Fruit fly (Drosophila melanogaster) whole organism, prepupa: ENCODE data around the gene CG6345.

Source experiments
- Blimp-1 ChIP-seq: fragments of 200-800 bp; sonication (Bioruptor generic); optimal IDR thresholded peaks from 3 replicates; lab custom pipeline; 2017; ENCODE audit warnings: missing biosample characterization, missing genetic modification characterization, mild to moderate bottlenecking, moderate library complexity, missing genetic modification reagents
- CG10631 ChIP-seq: fragments of 200-800 bp; sonication (Bioruptor generic); optimal IDR thresholded peaks from 2 replicates; lab custom pipeline; 2016; ENCODE audit warnings: missing biosample characterization, missing genetic modification characterization
- CG11294 ChIP-seq: fragments of 200-800 bp; sonication (Bioruptor generic); IDR thresholded peaks from 2 replicates; pipeline ENCODE4 v1.3.6; 2022; ENCODE audit warnings: missing biosample characterization, missing genetic modification characterization
- CG11902 ChIP-seq: fragments of 200-800 bp; sonication (Bioruptor generic); optimal IDR thresholded peaks from 3 replicates; lab custom pipeline; 2016; ENCODE audit warnings: missing biosample characterization, missing genetic modification characterization
- CG16779 ChIP-seq: fragments of 200-800 bp; sonication (Bioruptor generic); optimal IDR thresholded peaks from 3 replicates; lab custom pipeline; 2017; ENCODE audit warnings: missing biosample characterization, mild to moderate bottlenecking, missing genetic modification characterization
- CG3032 ChIP-seq: fragments of 200-800 bp; optimal IDR thresholded peaks from 2 replicates; lab custom pipeline; 2019; ENCODE audit warnings: missing biosample characterization, mild to moderate bottlenecking, missing genetic modification characterization, moderate library complexity
- CG31627 ChIP-seq: fragments of 200-800 bp; sonication (Bioruptor generic); optimal IDR thresholded peaks from 3 replicates; lab custom pipeline; 2016; ENCODE audit warnings: missing biosample characterization, missing genetic modification characterization
- CG32006 ChIP-seq: fragments of 200-800 bp; sonication (Bioruptor generic); optimal IDR thresholded peaks from 3 replicates; lab custom pipeline; 2017; ENCODE audit warnings: missing biosample characterization, mild to moderate bottlenecking, missing genetic modification characterization
- CG6163 ChIP-seq: fragments of 200-800 bp; sonication (Bioruptor generic); IDR thresholded peaks from 3 replicates; pipeline ENCODE4 v1.3.6; 2022; ENCODE audit warnings: missing biosample characterization, missing genetic modification characterization
- CG6276 ChIP-seq: fragments of 200-800 bp; sonication (Bioruptor generic); optimal IDR thresholded peaks from 2 replicates; lab custom pipeline; 2017; ENCODE audit warnings: missing biosample characterization, mild to moderate bottlenecking, missing genetic modification characterization
- CG6792 ChIP-seq: fragments of 200-800 bp; sonication (Bioruptor generic); optimal IDR thresholded peaks from 3 replicates; lab custom pipeline; 2016; ENCODE audit warnings: missing biosample characterization, missing genetic modification characterization
- CG6808 ChIP-seq: fragments of 200-800 bp; sonication (Bioruptor generic); optimal IDR thresholded peaks from 3 replicates; lab custom pipeline; 2017; ENCODE audit warnings: missing biosample characterization, missing genetic modification characterization, mild to moderate bottlenecking, moderate library complexity, missing genetic modification reagents
- CG7368 ChIP-seq: fragments of 200-800 bp; sonication (Bioruptor generic); optimal IDR thresholded peaks from 3 replicates; lab custom pipeline; 2016; ENCODE audit warnings: missing biosample characterization, missing genetic modification characterization
- CG8119 ChIP-seq: fragments of 200-800 bp; sonication (Bioruptor generic); IDR thresholded peaks from 3 replicates; pipeline ENCODE4 v1.3.6; 2022; ENCODE audit warnings: missing biosample characterization, missing genetic modification characterization
- Eip75B ChIP-seq: fragments of 200-800 bp; sonication (Bioruptor generic); optimal IDR thresholded peaks from 3 replicates; lab custom pipeline; 2016; ENCODE audit warnings: missing biosample characterization, missing genetic modification characterization
- Eip93F ChIP-seq: fragments of 200-800 bp; sonication (Bioruptor generic); optimal IDR thresholded peaks from 2 replicates; lab custom pipeline; 2016; ENCODE audit warnings: missing biosample characterization, mild to moderate bottlenecking, missing genetic modification characterization
- Ets21C ChIP-seq: fragments of 200-800 bp; sonication (Bioruptor generic); optimal IDR thresholded peaks from 3 replicates; lab custom pipeline; 2016; ENCODE audit warnings: missing biosample characterization, missing genetic modification characterization
- Hr39 ChIP-seq: fragments of 200-800 bp; sonication (Bioruptor generic); optimal IDR thresholded peaks from 2 replicates; lab custom pipeline; 2016; ENCODE audit warnings: missing biosample characterization, missing genetic modification characterization
- Hr4 ChIP-seq: fragments of 200-800 bp; sonication (Bioruptor generic); optimal IDR thresholded peaks from 3 replicates; lab custom pipeline; 2016; ENCODE audit warnings: missing biosample characterization, missing genetic modification characterization
- Lpt ChIP-seq: fragments of 200-800 bp; sonication (Bioruptor generic); optimal IDR thresholded peaks from 3 replicates; lab custom pipeline; 2016; ENCODE audit warnings: missing biosample characterization, missing genetic modification characterization
- Met ChIP-seq: fragments of 200-800 bp; sonication (Bioruptor generic); optimal IDR thresholded peaks from 3 replicates; lab custom pipeline; 2016; ENCODE audit warnings: missing biosample characterization, missing genetic modification characterization
- OdsH ChIP-seq: fragments of 200-800 bp; sonication (Bioruptor generic); optimal IDR thresholded peaks from 3 replicates; lab custom pipeline; 2016; ENCODE audit warnings: missing biosample characterization, missing genetic modification characterization
- Smox ChIP-seq: fragments of 200-800 bp; sonication (Bioruptor generic); optimal IDR thresholded peaks from 3 replicates; lab custom pipeline; 2016; ENCODE audit warnings: missing biosample characterization, missing genetic modification characterization
- Sox14 ChIP-seq: fragments of 200-800 bp; sonication (Bioruptor generic); optimal IDR thresholded peaks from 3 replicates; lab custom pipeline; 2016; ENCODE audit warnings: missing biosample characterization, missing genetic modification characterization
- Sox15 ChIP-seq: fragments of 200-800 bp; sonication (Bioruptor generic); optimal IDR thresholded peaks from 3 replicates; lab custom pipeline; 2016; ENCODE audit warnings: missing biosample characterization, missing genetic modification characterization
- achi ChIP-seq: fragments of 200-800 bp; sonication (Bioruptor generic); optimal IDR thresholded peaks from 3 replicates; lab custom pipeline; 2016; ENCODE audit warnings: missing biosample characterization, missing genetic modification characterization
- cyc ChIP-seq: fragments of 200-800 bp; sonication (Bioruptor generic); optimal IDR thresholded peaks from 3 replicates; lab custom pipeline; 2016; ENCODE audit warnings: missing biosample characterization, missing genetic modification characterization
- dac ChIP-seq: fragments of 200-800 bp; sonication (Bioruptor generic); optimal IDR thresholded peaks from 2 replicates; lab custom pipeline; 2017; ENCODE audit warnings: missing biosample characterization, mild to moderate bottlenecking, missing genetic modification characterization
- esn ChIP-seq: fragments of 200-800 bp; sonication (Bioruptor generic); optimal IDR thresholded peaks from 2 replicates; lab custom pipeline; 2016; ENCODE audit warnings: missing biosample characterization, mild to moderate bottlenecking, missing genetic modification characterization, moderate library complexity
- fd59A ChIP-seq: fragments of 200-800 bp; sonication (Bioruptor generic); optimal IDR thresholded peaks from 2 replicates; lab custom pipeline; 2017; ENCODE audit warnings: missing biosample characterization, mild to moderate bottlenecking, missing genetic modification characterization, missing genetic modification reagents
- fkh ChIP-seq: fragments of 200-800 bp; sonication (Bioruptor generic); optimal IDR thresholded peaks from 3 replicates; lab custom pipeline; 2017; ENCODE audit warnings: missing biosample characterization, mild to moderate bottlenecking, missing genetic modification characterization, moderate library complexity
- ss ChIP-seq, 2 experiments: fragments of 200-800 bp; sonication (Bioruptor generic); optimal IDR thresholded peaks; 2 replicates in 1 of 2; 3 replicates in 1 of 2; lab custom pipeline; 2017 to 2018; ENCODE audit warnings: mild to moderate bottlenecking in 2 of 2, missing biosample characterization in 2 of 2, missing genetic modification characterization in 2 of 2, moderate library complexity in 1 of 2
- svp ChIP-seq: fragments of 200-800 bp; sonication (Bioruptor generic); peaks from one replicate; lab custom pipeline; 2016; ENCODE audit warnings: missing biosample characterization, missing genetic modification characterization
- topi ChIP-seq: fragments of 200-800 bp; sonication (Bioruptor generic); optimal IDR thresholded peaks from 3 replicates; lab custom pipeline; 2016; ENCODE audit warnings: missing biosample characterization, missing genetic modification characterization

CG6345 gene

dm6 chr3R:10377849-10378248 lies 38.0 kb downstream of the CG6345 start, which contains the start of gene Rfx (continued):
- TF ChIP-seq CG6808 (peak; percentile 49), Hr4 (GFP tag; lab: Kevin White, UChicago) (no peak), CG11902 (GFP tag; lab: Kevin White, UChicago) (no peak), dac (GFP tag; lab: Kevin White, UChicago) (no peak), topi (GFP tag; lab: Kevin White, UChicago) (peak; percentile 2), CG7368 (GFP tag; lab: Kevin White, UChicago) (no peak), Sox14 (GFP tag; lab: Kevin White, UChicago) (peak; percentile 61), Met (GFP tag; lab: Kevin White, UChicago) (no peak), Sox15 (GFP tag; lab: Kevin White, UChicago) (no peak), CG16779 (tag; lab: Kevin White, UChicago) (peak; percentile 3), CG6276 (GFP tag; lab: Kevin White, UChicago) (no peak), CG31627 (GFP tag; lab: Kevin White, UChicago) (peak; percentile 4), achi (GFP tag; lab: Kevin White, UChicago) (no peak), Hr39 (no peak), OdsH (GFP tag; lab: Kevin White, UChicago) (no peak), fd59A (GFP tag; lab: Kevin White, UChicago) (no peak), CG8119 (GFP tag; lab: Robert Waterston, UW) (no peak), esn (peak; percentile 34), CG11294 (GFP tag; lab: Robert Waterston, UW) (no peak), Lpt (GFP tag; lab: Kevin White, UChicago) (no peak), CG6792 (GFP tag; lab: Kevin White, UChicago) (no peak), ss (GFP tag; optimal IDR thresholded peaks at IDR 0.05; lab: Kevin White, UChicago) (peak; percentile 29 to 64), CG32006 (GFP tag; lab: Kevin White, UChicago) (peak; percentile 80), fkh (GFP tag; lab: Kevin White, UChicago) (no peak)

- TF ChIP-seq CG10631 (GFP tag; lab: Kevin White, UChicago) = no peak
- no peak for TF ChIP-seq fd59A (GFP tag; lab: Kevin White, UChicago)
- TF ChIP-seq svp (GFP tag; lab: Kevin White, UChicago) = peak; percentile 62
- TF ChIP-seq Ets21C (GFP tag; lab: Kevin White, UChicago) = no peak
- TF ChIP-seq CG6163 (GFP tag; lab: Robert Waterston, UW) = no peak
- no peak for TF ChIP-seq Hr4 (GFP tag; lab: Kevin White, UChicago)
- no peak for TF ChIP-seq Eip93F (GFP tag; lab: Kevin White, UChicago)
- TF ChIP-seq Smox = no peak
- no peak for TF ChIP-seq CG16779 (tag; lab: Kevin White, UChicago)
These were observed 45.4 kb downstream of the CG6345 start for dm6 chr3R:10370495-10370894.

dm6 chr3R:10369799-10370198 lies 46.0 kb downstream of the CG6345 start:
- TF ChIP-seq svp (GFP tag; lab: Kevin White, UChicago) = peak; percentile 90
- TF ChIP-seq Sox14 (GFP tag; lab: Kevin White, UChicago) = no peak
- no peak for TF ChIP-seq Blimp-1 (GFP tag; lab: Kevin White, UChicago)
- no peak for TF ChIP-seq CG3032 (tag; lab: Kevin White, UChicago)
- TF ChIP-seq cyc (GFP tag; lab: Kevin White, UChicago) = no peak

DNA sequence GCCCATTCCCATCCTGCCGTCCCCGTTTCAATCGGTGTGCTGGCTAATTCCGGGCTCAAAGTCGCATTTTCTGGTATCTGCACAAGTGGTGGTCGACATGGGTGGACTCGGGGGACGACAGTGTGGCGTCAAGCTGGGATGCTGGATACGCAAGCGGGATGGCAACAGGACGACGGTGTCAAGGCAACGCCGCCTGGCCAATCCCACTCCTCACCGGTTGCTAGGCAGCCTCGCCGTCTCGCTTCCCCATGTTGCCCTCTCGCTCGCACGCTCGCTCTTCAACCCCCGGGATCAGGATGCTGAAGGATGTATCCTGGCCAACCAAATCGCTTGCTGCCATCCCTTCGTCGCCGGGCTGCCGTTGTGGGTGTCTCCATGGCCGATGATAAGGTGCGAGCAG lies 47.6 kb downstream of the CG6345 start:
- no peak for TF ChIP-seq CG6163 (GFP tag; lab: Robert Waterston, UW)
- peak; percentile 40 for TF ChIP-seq CG7368 (GFP tag; lab: Kevin White, UChicago)
- no peak for TF ChIP-seq Eip75B
- no peak for TF ChIP-seq CG31627 (GFP tag; lab: Kevin White, UChicago)
